Worm (Caenorhabditis elegans) whole organism, L4 larva: ENCODE measurements around the gene srbc-3.

Experiments
- arid-1 ChIP-seq: fragments of 200-800 bp; sonication (Bioruptor generic); conservative IDR thresholded peaks from 2 replicates; pipeline ENCODE4 v1.3.6; 2022; ENCODE audit warnings: missing genetic modification reagents, missing genetic modification characterization, missing compliant biosample characterization
- ceh-32 ChIP-seq: sonication (generic microtip); optimal IDR thresholded peaks from 2 replicates; lab custom pipeline; 2016; ENCODE audit warnings: mild to moderate bottlenecking, missing genetic modification characterization, missing compliant biosample characterization; ENCODE audit not compliant: poor library complexity
- ceh-82 ChIP-seq: sonication (generic microtip); optimal IDR thresholded peaks from 2 replicates; lab custom pipeline; 2017; ENCODE audit warnings: missing biosample characterization, missing genetic modification characterization
- fos-1 ChIP-seq: fragments of 150-350 bp; optimal IDR thresholded peaks from 2 replicates; lab custom pipeline; 2014; ENCODE audit warnings: missing biosample characterization, missing genetic modification characterization
- mdl-1 ChIP-seq, 2 experiments: fragments of 150-350 bp in 1 of 2; sonication (generic microtip) in 1 of 2; optimal IDR thresholded peaks; 2 replicates each; lab custom pipeline; 2014 to 2017; ENCODE audit warnings: missing biosample characterization in 2 of 2, missing genetic modification characterization in 2 of 2
- nhr-237 ChIP-seq: sonication (generic microtip); optimal IDR thresholded peaks from 2 replicates; lab custom pipeline; 2017; ENCODE audit warnings: missing biosample characterization, missing genetic modification characterization
- zag-1 ChIP-seq: fragments of 150-350 bp; optimal IDR thresholded peaks from 2 replicates; lab custom pipeline; 2014; ENCODE audit warnings: missing biosample characterization, missing genetic modification characterization

ce11 chrV:3282957-3283356, 25.3 kb upstream of the srbc-3 start, which contains the start of gene str-64:
- TF ChIP-seq arid-1 (GFP tag; lab: Robert Waterston, UW) (no peak), mdl-1 (tag; optimal IDR thresholded peaks at IDR 0.05; lab: Kevin White, UChicago) (no peak), zag-1 (no peak), ceh-32 (tag; lab: Kevin White, UChicago) (no peak), ceh-82 (tag; lab: Kevin White, UChicago) (no peak), nhr-237 (no peak), fos-1 (tag; lab: Kevin White, UChicago) (no peak)
